Fruit fly (Drosophila melanogaster): ENCODE results near the gene CG5274.

The CG5274 gene

dm6 chr3L:20441632-20442469 is 14.4 kb upstream of the CG5274 start, which contains the start of gene CG5910 (continued):
- peak; percentile 61; the same call in 1 of the 3 replicates for TF ChIP-seq jigr1 (GFP tag; IDR thresholded peaks at IDR 0.05)
- TF ChIP-seq Ravus (GFP tag; IDR thresholded peaks at IDR 0.05) = peak; percentile 26; the same call in 1 of the 2 replicates
- TF ChIP-seq CHES-1-like (GFP tag; optimal IDR thresholded peaks at IDR 0.05) = peak; percentile 23
- no peak for TF ChIP-seq CG6175 (GFP tag; IDR thresholded peaks at IDR 0.05)
- peak; percentile 88 for TF ChIP-seq ind (GFP tag; optimal IDR thresholded peaks at IDR 0.05)
- TF ChIP-seq Optix (GFP tag; IDR thresholded peaks at IDR 0.05) = no peak
- TF ChIP-seq vvl (GFP tag; IDR thresholded peaks at IDR 0.05) = peak; percentile 87
- TF ChIP-seq CG2202 (tag; optimal IDR thresholded peaks at IDR 0.05) = peak; percentile 68
- no peak for TF ChIP-seq Dref (GFP tag; IDR thresholded peaks at IDR 0.05)
- peak; percentile 83 for TF ChIP-seq tin (GFP tag; optimal IDR thresholded peaks at IDR 0.05)
- TF ChIP-seq slou (GFP tag; optimal IDR thresholded peaks at IDR 0.05) = peak; percentile 78
- TF ChIP-seq sens-2 (GFP tag; IDR thresholded peaks at IDR 0.05) = peak; percentile 56
- TF ChIP-seq sna (GFP tag; IDR thresholded peaks at IDR 0.05; ENCODE audit: partially characterized antibody) = no peak
- TF ChIP-seq sug (tag; optimal IDR thresholded peaks at IDR 0.05) = peak; percentile 84
- peak; percentile 87 for TF ChIP-seq odd (GFP tag; optimal IDR thresholded peaks at IDR 0.05)
- TF ChIP-seq CG13123 (GFP tag; optimal IDR thresholded peaks at IDR 0.05) = peak; percentile 76
- peak; percentile 89 for TF ChIP-seq CG6854 (GFP tag; optimal IDR thresholded peaks at IDR 0.05)
- TF ChIP-seq wek (GFP tag; optimal IDR thresholded peaks at IDR 0.05) = peak; percentile 42
- no peak for TF ChIP-seq BEAF-32 (GFP tag; optimal IDR thresholded peaks at IDR 0.05)
- peak; percentile 70 for TF ChIP-seq CG11247 (GFP tag; IDR thresholded peaks at IDR 0.05)
- 0 out of 2 replicates have a peak, but pooled peaks have one; percentile 19 for TF ChIP-seq Lim3 (GFP tag; IDR thresholded peaks at IDR 0.05)
- TF ChIP-seq nau (GFP tag; optimal IDR thresholded peaks at IDR 0.05) = peak; percentile 53
- peak; percentile 41; the same call in 1 of the 2 replicates for TF ChIP-seq Nf-YA (GFP tag; IDR thresholded peaks at IDR 0.05)
- TF ChIP-seq z (GFP tag; IDR thresholded peaks at IDR 0.05) = no peak
- TF ChIP-seq CG10274 (GFP tag; optimal IDR thresholded peaks at IDR 0.05) = peak; percentile 58
- TF ChIP-seq dm (GFP tag; optimal IDR thresholded peaks at IDR 0.05) = no peak
- TF ChIP-seq CG18011 (GFP tag; optimal IDR thresholded peaks at IDR 0.05) = peak; percentile 36
- TF ChIP-seq CG43689 (GFP tag; IDR thresholded peaks at IDR 0.05) = peak; percentile 56; the same call in 1 of the 2 replicates
- peak; percentile 53; the same call in 1 of the 2 replicates for TF ChIP-seq CG7372 (GFP tag; IDR thresholded peaks at IDR 0.05)
- TF ChIP-seq CG11723 (GFP tag; optimal IDR thresholded peaks at IDR 0.05) = peak; percentile 71
- peak; percentile 72 for TF ChIP-seq wor (GFP tag; IDR thresholded peaks at IDR 0.05)
- peak; percentile 70 for TF ChIP-seq CG31388 (GFP tag; optimal IDR thresholded peaks at IDR 0.05)
- peak; percentile 84 for TF ChIP-seq sisA (GFP tag; IDR thresholded peaks at IDR 0.05)
- TF ChIP-seq CG31224 (GFP tag; IDR thresholded peaks at IDR 0.05) = peak; percentile 66
- peak; percentile 54; the same call in 1 of the 3 replicates for TF ChIP-seq CG14050 (GFP tag; IDR thresholded peaks at IDR 0.05)
- peak; percentile 34 for TF ChIP-seq CG4707 (GFP tag; optimal IDR thresholded peaks at IDR 0.05)
- peak; percentile 76 for TF ChIP-seq CG10654 (GFP tag; optimal IDR thresholded peaks at IDR 0.05)
- peak; percentile 68; the same call in 1 of the 2 replicates for TF ChIP-seq ro (GFP tag; IDR thresholded peaks at IDR 0.05)
- TF ChIP-seq Hr78 (GFP tag; optimal IDR thresholded peaks at IDR 0.05) = no peak
- TF ChIP-seq fd96Cb (tag; optimal IDR thresholded peaks at IDR 0.05) = peak; percentile 92
- TF ChIP-seq Mad (GFP tag; optimal IDR thresholded peaks at IDR 0.05) = no peak
- TF ChIP-seq CoRest (tag; optimal IDR thresholded peaks at IDR 0.05) = peak; percentile 95
- TF ChIP-seq CG15696 (tag; optimal IDR thresholded peaks at IDR 0.05) = peak; percentile 84
- TF ChIP-seq CG17829 (tag; optimal IDR thresholded peaks at IDR 0.05) = peak; percentile 94
- peak; percentile 74 for TF ChIP-seq Aef1 (GFP tag; IDR thresholded peaks at IDR 0.05)
- TF ChIP-seq CG15269 (tag; optimal IDR thresholded peaks at IDR 0.05) = peak; percentile 90
- TF ChIP-seq CG3407 (GFP tag; optimal IDR thresholded peaks at IDR 0.05) = peak; percentile 78
- TF ChIP-seq CG1529 (GFP tag; optimal IDR thresholded peaks at IDR 0.05) = peak; percentile 68

Data from whole organism, embryonic.